1 fruit fly cellular context compared by ENCODE assay signal in genomic region chr3R:27922673-27923175, dm6.
TF ChIP-seq lines count a peak whose summit lies in the region.

Gene RpL4 (plus strand): TSS chr3R:27922821.

TF ChIP-seq in whole organism, embryonic, 481 proteins besides CTCF, POLR2A, EP300 and RAD21 (continued from another document and continues in another):
- TF ChIP-seq corto (GFP tag; optimal IDR thresholded peaks at IDR 0.05; lab: Kevin White, UChicago) = no peak
- TF ChIP-seq CG10959 (GFP tag; IDR thresholded peaks at IDR 0.05; lab: Robert Waterston, UW) = no peak; the same call in 1 of the 2 replicates
- no peak for TF ChIP-seq Lpt (GFP tag; optimal IDR thresholded peaks at IDR 0.05; lab: Kevin White, UChicago)
- peak; percentile 39; the same call in 1 of the 2 replicates for TF ChIP-seq danr (GFP tag; IDR thresholded peaks at IDR 0.05; lab: Robert Waterston, UW)
- peak; percentile 37 for TF ChIP-seq bab2 (GFP tag; optimal IDR thresholded peaks at IDR 0.05; lab: Kevin White, UChicago)
- TF ChIP-seq sim (GFP tag; IDR thresholded peaks at IDR 0.05; lab: Robert Waterston, UW) = peak; percentile 67; the same call in 1 of the 2 replicates
- no peak for TF ChIP-seq jigr1 (GFP tag; IDR thresholded peaks at IDR 0.05; lab: Robert Waterston, UW)
- TF ChIP-seq CG15696 (tag; optimal IDR thresholded peaks at IDR 0.05; lab: Kevin White, UChicago) = no peak
- peak; percentile 2 for TF ChIP-seq ab (GFP tag; optimal IDR thresholded peaks at IDR 0.05; lab: Kevin White, UChicago)
- TF ChIP-seq cad (GFP tag; optimal IDR thresholded peaks at IDR 0.05; lab: Kevin White, UChicago) = no peak
- no peak; the same call in 3 of the 4 replicates for TF ChIP-seq Gug (GFP tag; IDR thresholded peaks at IDR 0.05; lab: Robert Waterston, UW)
- peak; percentile 87 for TF ChIP-seq bigmax (GFP tag; optimal IDR thresholded peaks at IDR 0.05; lab: Kevin White, UChicago)
- TF ChIP-seq gem (tag; optimal IDR thresholded peaks at IDR 0.05; lab: Kevin White, UChicago) = peak; percentile 59
- peak; percentile 66 for TF ChIP-seq emc (GFP tag; optimal IDR thresholded peaks at IDR 0.05; lab: Kevin White, UChicago)
- TF ChIP-seq gce (GFP tag; IDR thresholded peaks at IDR 0.05; lab: Robert Waterston, UW) = peak; percentile 90
- TF ChIP-seq pfk (GFP tag; optimal IDR thresholded peaks at IDR 0.05; lab: Kevin White, UChicago) = peak; percentile 83
- no peak for TF ChIP-seq unc-4 (GFP tag; IDR thresholded peaks at IDR 0.05; lab: Robert Waterston, UW; ENCODE audit: partially characterized antibody)
- peak; percentile 96 for TF ChIP-seq CG17912 (GFP tag; optimal IDR thresholded peaks at IDR 0.05; lab: Kevin White, UChicago)
- peak; percentile 90 for TF ChIP-seq CG17385 (GFP tag; optimal IDR thresholded peaks at IDR 0.05; lab: Kevin White, UChicago)
- TF ChIP-seq Xrp1 (GFP tag; IDR thresholded peaks at IDR 0.05; lab: Robert Waterston, UW) = no peak; the same call in 1 of the 2 replicates
- TF ChIP-seq CG11504 (tag; optimal IDR thresholded peaks at IDR 0.05; lab: Kevin White, UChicago) = peak; percentile 71
- TF ChIP-seq p53 (GFP tag; optimal IDR thresholded peaks at IDR 0.05; lab: Kevin White, UChicago) = peak; percentile 77
- TF ChIP-seq NfI (GFP tag; optimal IDR thresholded peaks at IDR 0.05; lab: Kevin White, UChicago) = peak; percentile 96
- TF ChIP-seq lilli (GFP tag; optimal IDR thresholded peaks at IDR 0.05; lab: Kevin White, UChicago) = peak; percentile 76
- TF ChIP-seq Fer1 (GFP tag; optimal IDR thresholded peaks at IDR 0.05; lab: Kevin White, UChicago) = peak; percentile 84
- peak; percentile 85 for TF ChIP-seq ewg (GFP tag; optimal IDR thresholded peaks at IDR 0.05; lab: Kevin White, UChicago)
- TF ChIP-seq knrl (GFP tag; IDR thresholded peaks at IDR 0.05; lab: Robert Waterston, UW; ENCODE audit: partially characterized antibody) = no peak
- peak; percentile 43 for TF ChIP-seq Myb (GFP tag; optimal IDR thresholded peaks at IDR 0.05; lab: Kevin White, UChicago)
- peak; percentile 51 for TF ChIP-seq pum (GFP tag; optimal IDR thresholded peaks at IDR 0.05; lab: Kevin White, UChicago)
- TF ChIP-seq Eip74EF (GFP tag; optimal IDR thresholded peaks at IDR 0.05; lab: Kevin White, UChicago) = peak in 1 of 2 experiments; percentile 50
- peak; percentile 44 for TF ChIP-seq cwo (GFP tag; optimal IDR thresholded peaks at IDR 0.05; lab: Kevin White, UChicago)
- no peak for TF ChIP-seq CG4282 (GFP tag; optimal IDR thresholded peaks at IDR 0.05; lab: Kevin White, UChicago)
- no peak for TF ChIP-seq pan (optimal IDR thresholded peaks at IDR 0.05; lab: Kevin White, UChicago)
- TF ChIP-seq pan (GFP tag; optimal IDR thresholded peaks at IDR 0.05 in 1 of 2, IDR thresholded peaks at IDR 0.05 in 1 of 2) = peak in 1 of 2 experiments; percentile 79
- TF ChIP-seq CG18476 (GFP tag; optimal IDR thresholded peaks at IDR 0.05; lab: Kevin White, UChicago) = no peak
- peak; percentile 51; the same call in 1 of the 2 replicates for TF ChIP-seq gsb (GFP tag; IDR thresholded peaks at IDR 0.05; lab: Robert Waterston, UW)
- TF ChIP-seq gcm2 (GFP tag; optimal IDR thresholded peaks at IDR 0.05; lab: Kevin White, UChicago) = peak; percentile 79
- peak; percentile 72 for TF ChIP-seq CG9817 (tag; optimal IDR thresholded peaks at IDR 0.05; lab: Kevin White, UChicago)
- peak; percentile 58 for TF ChIP-seq Six4 (GFP tag; optimal IDR thresholded peaks at IDR 0.05; lab: Kevin White, UChicago)
- TF ChIP-seq CG1529 (GFP tag; optimal IDR thresholded peaks at IDR 0.05; lab: Kevin White, UChicago) = peak; percentile 78
- peak; percentile 88 for TF ChIP-seq CG5953 (GFP tag; IDR thresholded peaks at IDR 0.05; lab: Robert Waterston, UW)
- TF ChIP-seq slbo (GFP tag; IDR thresholded peaks at IDR 0.05; lab: Robert Waterston, UW) = peak; percentile 75
- TF ChIP-seq CG11695 (GFP tag; IDR thresholded peaks at IDR 0.05; lab: Robert Waterston, UW) = peak; percentile 70
- TF ChIP-seq CG30020 (tag; optimal IDR thresholded peaks at IDR 0.05; lab: Kevin White, UChicago) = peak; percentile 38
- TF ChIP-seq ash1 (GFP tag; optimal IDR thresholded peaks at IDR 0.05; lab: Kevin White, UChicago) = peak; percentile 64
- peak; percentile 68 for TF ChIP-seq CG3065 (GFP tag; optimal IDR thresholded peaks at IDR 0.05; lab: Kevin White, UChicago)
- no peak for TF ChIP-seq pita (GFP tag; optimal IDR thresholded peaks at IDR 0.05; lab: Kevin White, UChicago)
- TF ChIP-seq CG9215 (GFP tag; IDR thresholded peaks at IDR 0.05; lab: Robert Waterston, UW) = no peak
- peak; percentile 71 for TF ChIP-seq CG8388 (GFP tag; optimal IDR thresholded peaks at IDR 0.05; lab: Kevin White, UChicago)
- TF ChIP-seq cato (GFP tag; optimal IDR thresholded peaks at IDR 0.05; lab: Kevin White, UChicago; ENCODE audit: borderline replicate concordance) = peak; percentile 62
- peak; percentile 60 for TF ChIP-seq CG13424 (tag; optimal IDR thresholded peaks at IDR 0.05; lab: Kevin White, UChicago)
- peak; percentile 91 for TF ChIP-seq Rfx (GFP tag; IDR thresholded peaks at IDR 0.05; lab: Robert Waterston, UW)
- TF ChIP-seq CG15269 (tag; optimal IDR thresholded peaks at IDR 0.05; lab: Kevin White, UChicago) = peak; percentile 81
- TF ChIP-seq CG6654 (GFP tag; optimal IDR thresholded peaks at IDR 0.05; lab: Kevin White, UChicago) = peak; percentile 65
- TF ChIP-seq HLH3B (GFP tag; IDR thresholded peaks at IDR 0.05; lab: Robert Waterston, UW) = peak; percentile 78
- no peak for TF ChIP-seq Dip2 (GFP tag; IDR thresholded peaks at IDR 0.05; lab: Robert Waterston, UW)
- TF ChIP-seq Lhr (GFP tag; optimal IDR thresholded peaks at IDR 0.05; lab: Kevin White, UChicago) = peak; percentile 89
- TF ChIP-seq CG31441 (GFP tag; IDR thresholded peaks at IDR 0.05; lab: Robert Waterston, UW) = peak; percentile 82
- no peak; the same call in 1 of the 2 replicates for TF ChIP-seq CG4360 (GFP tag; IDR thresholded peaks at IDR 0.05; lab: Robert Waterston, UW)
- TF ChIP-seq crc (GFP tag; optimal IDR thresholded peaks at IDR 0.05; lab: Kevin White, UChicago) = peak; percentile 75
- TF ChIP-seq yki (optimal IDR thresholded peaks at IDR 0.05; lab: Kevin White, UChicago) = no peak
- peak; percentile 89 for TF ChIP-seq sr (GFP tag; IDR thresholded peaks at IDR 0.05; lab: Robert Waterston, UW)
- TF ChIP-seq fd102C (GFP tag; optimal IDR thresholded peaks at IDR 0.05; lab: Kevin White, UChicago) = peak; percentile 84
- peak; percentile 85 for TF ChIP-seq Fer3 (tag; optimal IDR thresholded peaks at IDR 0.05; lab: Kevin White, UChicago)
- peak; percentile 54 for TF ChIP-seq CG12299 (tag; optimal IDR thresholded peaks at IDR 0.05; lab: Kevin White, UChicago)
- peak; percentile 78 for TF ChIP-seq Xbp1 (GFP tag; optimal IDR thresholded peaks at IDR 0.05; lab: Kevin White, UChicago)
- TF ChIP-seq CG12769 (tag; optimal IDR thresholded peaks at IDR 0.05; lab: Kevin White, UChicago) = no peak
- TF ChIP-seq CG8281 (tag; optimal IDR thresholded peaks at IDR 0.05; lab: Kevin White, UChicago) = peak; percentile 62
- peak; percentile 81 for TF ChIP-seq sob (GFP tag; IDR thresholded peaks at IDR 0.05; lab: Robert Waterston, UW)
- no peak for TF ChIP-seq ham (GFP tag; IDR thresholded peaks at IDR 0.05; lab: Robert Waterston, UW)
- no peak for TF ChIP-seq Optix (GFP tag; IDR thresholded peaks at IDR 0.05; lab: Robert Waterston, UW)
- peak; percentile 70 for TF ChIP-seq E2f1 (GFP tag; IDR thresholded peaks at IDR 0.05; lab: Robert Waterston, UW)
- no peak for TF ChIP-seq Neu2 (GFP tag; optimal IDR thresholded peaks at IDR 0.05; lab: Kevin White, UChicago; ENCODE audit: borderline replicate concordance)
- TF ChIP-seq CG1603 (tag; optimal IDR thresholded peaks at IDR 0.05; lab: Kevin White, UChicago) = peak; percentile 79
- TF ChIP-seq klu (GFP tag; IDR thresholded peaks at IDR 0.05; lab: Robert Waterston, UW) = no peak
- 0 out of 2 replicates have a peak, but pooled peaks have one; percentile 26 for TF ChIP-seq Taf1 (GFP tag; IDR thresholded peaks at IDR 0.05; lab: Robert Waterston, UW)
- peak; percentile 77 for TF ChIP-seq btn (GFP tag; optimal IDR thresholded peaks at IDR 0.05; lab: Kevin White, UChicago)
- TF ChIP-seq slp2 (GFP tag; optimal IDR thresholded peaks at IDR 0.05; lab: Kevin White, UChicago) = peak; percentile 72
- TF ChIP-seq Usf (GFP tag; optimal IDR thresholded peaks at IDR 0.05; lab: Kevin White, UChicago) = peak; percentile 72
- TF ChIP-seq CG14667 (GFP tag; IDR thresholded peaks at IDR 0.05; lab: Robert Waterston, UW) = no peak
- TF ChIP-seq luna (GFP tag; optimal IDR thresholded peaks at IDR 0.05; lab: Kevin White, UChicago) = peak; percentile 79
- peak; percentile 75 for TF ChIP-seq CG9609 (GFP tag; optimal IDR thresholded peaks at IDR 0.05; lab: Kevin White, UChicago)
- peak; percentile 91 for TF ChIP-seq CG17328 (GFP tag; IDR thresholded peaks at IDR 0.05; lab: Robert Waterston, UW)
- peak; percentile 71 for TF ChIP-seq nmo (GFP tag; optimal IDR thresholded peaks at IDR 0.05; lab: Kevin White, UChicago)
- peak; percentile 83 for TF ChIP-seq CG1024 (GFP tag; IDR thresholded peaks at IDR 0.05; lab: Robert Waterston, UW)
- TF ChIP-seq ERR (GFP tag; optimal IDR thresholded peaks at IDR 0.05; lab: Kevin White, UChicago) = no peak
- TF ChIP-seq CG34422 (GFP tag; IDR thresholded peaks at IDR 0.05; lab: Robert Waterston, UW) = peak; percentile 79
- TF ChIP-seq CG31365 (tag; optimal IDR thresholded peaks at IDR 0.05; lab: Kevin White, UChicago) = peak; percentile 69
- TF ChIP-seq B-H1 (GFP tag; IDR thresholded peaks at IDR 0.05; lab: Robert Waterston, UW) = peak; percentile 56; the same call in 1 of the 3 replicates
- TF ChIP-seq CG18262 (tag; optimal IDR thresholded peaks at IDR 0.05; lab: Kevin White, UChicago) = peak; percentile 64
- peak; percentile 77 for TF ChIP-seq ranshi (GFP tag; IDR thresholded peaks at IDR 0.05; lab: Robert Waterston, UW)
- peak; percentile 57; the same call in 1 of the 2 replicates for TF ChIP-seq CG4730 (GFP tag; IDR thresholded peaks at IDR 0.05; lab: Robert Waterston, UW)
- peak; percentile 83 for TF ChIP-seq ken (GFP tag; IDR thresholded peaks at IDR 0.05; lab: Robert Waterston, UW)
- TF ChIP-seq Ets97D (GFP tag; optimal IDR thresholded peaks at IDR 0.05; lab: Kevin White, UChicago) = peak; percentile 99
- peak; percentile 39 for TF ChIP-seq CG1602 (GFP tag; optimal IDR thresholded peaks at IDR 0.05; lab: Kevin White, UChicago)
- no peak for TF ChIP-seq CG11560 (tag; IDR thresholded peaks at IDR 0.05; lab: Robert Waterston, UW)
- TF ChIP-seq Bgb (GFP tag; IDR thresholded peaks at IDR 0.05; lab: Robert Waterston, UW; ENCODE audit: partially characterized antibody) = peak; percentile 43
- TF ChIP-seq wdn (GFP tag; IDR thresholded peaks at IDR 0.05; lab: Robert Waterston, UW) = peak; percentile 41; the same call in 1 of the 2 replicates
- TF ChIP-seq tgo (GFP tag; IDR thresholded peaks at IDR 0.05; lab: Robert Waterston, UW) = peak; percentile 67
- TF ChIP-seq ase (GFP tag; IDR thresholded peaks at IDR 0.05; lab: Robert Waterston, UW) = peak; percentile 74; the same call in 2 of the 3 replicates
- TF ChIP-seq gfzf (GFP tag; optimal IDR thresholded peaks at IDR 0.05; lab: Kevin White, UChicago) = peak; percentile 4
- TF ChIP-seq Dfd (GFP tag; optimal IDR thresholded peaks at IDR 0.05; lab: Kevin White, UChicago) = no peak
- peak; percentile 97 for TF ChIP-seq ci (GFP tag; IDR thresholded peaks at IDR 0.05; lab: Robert Waterston, UW)
- TF ChIP-seq twi (tag; optimal IDR thresholded peaks at IDR 0.05; lab: Kevin White, UChicago) = peak; percentile 51
- peak; percentile 58 for TF ChIP-seq CG2120 (GFP tag; optimal IDR thresholded peaks at IDR 0.05; lab: Kevin White, UChicago)
- TF ChIP-seq PHDP (tag; optimal IDR thresholded peaks at IDR 0.05; lab: Kevin White, UChicago) = peak; percentile 82
- peak; percentile 55 for TF ChIP-seq CG3995 (GFP tag; optimal IDR thresholded peaks at IDR 0.05; lab: Kevin White, UChicago)
- TF ChIP-seq CG8290 (GFP tag; optimal IDR thresholded peaks at IDR 0.05; lab: Kevin White, UChicago) = peak; percentile 85
- peak; percentile 86 to 91 for TF ChIP-seq CG8290 (tag; optimal IDR thresholded peaks at IDR 0.05; lab: Kevin White, UChicago)
- TF ChIP-seq CG8478 (optimal IDR thresholded peaks at IDR 0.05; lab: Kevin White, UChicago) = peak; percentile 41
- TF ChIP-seq CG11085 (GFP tag; IDR thresholded peaks at IDR 0.05; lab: Robert Waterston, UW) = peak; percentile 68; the same call in 1 of the 2 replicates
- peak; percentile 78 for TF ChIP-seq CG12219 (GFP tag; optimal IDR thresholded peaks at IDR 0.05; lab: Kevin White, UChicago)
- peak; percentile 44 for TF ChIP-seq CG8944 (GFP tag; optimal IDR thresholded peaks at IDR 0.05; lab: Kevin White, UChicago)
- TF ChIP-seq E2f2 (GFP tag; IDR thresholded peaks at IDR 0.05; lab: Robert Waterston, UW) = peak; percentile 51
- no peak for TF ChIP-seq inv (GFP tag; IDR thresholded peaks at IDR 0.05; lab: Robert Waterston, UW; ENCODE audit: partially characterized antibody)
- peak; percentile 40 for TF ChIP-seq CG2712 (tag; optimal IDR thresholded peaks at IDR 0.05; lab: Kevin White, UChicago)
- TF ChIP-seq CG6254 (GFP tag; optimal IDR thresholded peaks at IDR 0.05; lab: Kevin White, UChicago) = peak; percentile 60
- TF ChIP-seq CG6854 (GFP tag; optimal IDR thresholded peaks at IDR 0.05; lab: Kevin White, UChicago) = peak; percentile 83
- TF ChIP-seq CG3838 (GFP tag; optimal IDR thresholded peaks at IDR 0.05; lab: Kevin White, UChicago) = peak; percentile 77
- peak; percentile 5 to 77 for TF ChIP-seq bsh (GFP tag; optimal IDR thresholded peaks at IDR 0.05; lab: Kevin White, UChicago)
- peak; percentile 12 for TF ChIP-seq trem (tag; optimal IDR thresholded peaks at IDR 0.05; lab: Kevin White, UChicago)
- no peak for TF ChIP-seq cg (GFP tag; optimal IDR thresholded peaks at IDR 0.05; lab: Kevin White, UChicago)
- no peak for TF ChIP-seq CG7357 (GFP tag; IDR thresholded peaks at IDR 0.05; lab: Robert Waterston, UW)
- TF ChIP-seq CG6175 (GFP tag; IDR thresholded peaks at IDR 0.05; lab: Robert Waterston, UW) = peak; percentile 71
- peak; percentile 96 for TF ChIP-seq B-H2 (GFP tag; optimal IDR thresholded peaks at IDR 0.05; lab: Kevin White, UChicago)
- TF ChIP-seq peb (GFP tag; IDR thresholded peaks at IDR 0.05; lab: Robert Waterston, UW) = no peak
- TF ChIP-seq oc (tag; optimal IDR thresholded peaks at IDR 0.05; lab: Kevin White, UChicago) = peak; percentile 44
- TF ChIP-seq sqz (GFP tag; optimal IDR thresholded peaks at IDR 0.05; lab: Kevin White, UChicago) = peak; percentile 90
- no peak for TF ChIP-seq Abd-B (GFP tag; optimal IDR thresholded peaks at IDR 0.05; lab: Kevin White, UChicago)
- TF ChIP-seq sima (GFP tag; optimal IDR thresholded peaks at IDR 0.05; lab: Kevin White, UChicago) = peak; percentile 8
- TF ChIP-seq Tbp (GFP tag; optimal IDR thresholded peaks at IDR 0.05; lab: Kevin White, UChicago) = peak; percentile 6
